Worm (Caenorhabditis elegans): Measurements from ENCODE around the gene cgh-1.

Gene cgh-1

DNA sequence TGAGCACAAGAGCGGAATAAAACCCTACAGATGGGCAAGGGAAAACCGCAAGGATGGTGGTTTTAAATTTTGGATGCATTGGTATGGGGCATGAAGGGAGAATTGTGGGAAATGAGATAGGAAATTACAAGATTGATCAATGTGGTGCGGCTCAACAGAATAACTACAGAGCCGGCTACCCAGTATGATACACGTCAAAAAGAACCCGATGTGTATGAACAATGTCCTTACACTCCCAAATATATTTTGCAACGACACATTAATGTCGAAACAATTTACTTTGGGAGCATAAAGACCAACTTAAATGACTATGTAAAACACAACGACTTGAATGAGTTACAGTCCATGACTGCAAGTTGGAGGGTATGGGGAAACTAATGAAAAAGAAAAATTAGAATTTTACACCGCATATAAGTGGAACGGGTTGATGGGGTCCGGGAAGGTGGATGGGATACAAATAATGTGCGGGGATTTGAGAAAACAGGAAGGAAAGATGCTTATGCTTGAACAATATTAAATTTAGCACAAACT lies 2.0 kb downstream of the cgh-1 start:
- TF ChIP-seq pbrm-1 (GFP tag; IDR thresholded peaks at IDR 0.05): no peak
- no peak for TF ChIP-seq ztf-26 (tag; optimal IDR thresholded peaks at IDR 0.05)
- peak; percentile 12 for TF ChIP-seq ZK185.1 (tag; optimal IDR thresholded peaks at IDR 0.05; ENCODE audit: poor library complexity, severe bottlenecking)
- peak; percentile 42 for TF ChIP-seq snpc-4 (GFP tag; optimal IDR thresholded peaks at IDR 0.05)
- no peak for TF ChIP-seq snpc-4 (tag; optimal IDR thresholded peaks at IDR 0.05)
- TF ChIP-seq rcor-1 (GFP tag; IDR thresholded peaks at IDR 0.05): 0 out of 2 replicates have a peak, but pooled peaks have one; percentile 6
- no peak for TF ChIP-seq attf-3 (GFP tag; conservative IDR thresholded peaks at IDR 0.05)
- TF ChIP-seq chd-7 (tag; optimal IDR thresholded peaks at IDR 0.05): no peak
- no peak for TF ChIP-seq T26A5.8 (tag; optimal IDR thresholded peaks at IDR 0.05)
- no peak for TF ChIP-seq ets-4 (GFP tag; optimal IDR thresholded peaks at IDR 0.05)
- TF ChIP-seq mel-28 (tag; optimal IDR thresholded peaks at IDR 0.05; ENCODE audit: borderline replicate concordance): no peak
- no peak for TF ChIP-seq cebp-2 (GFP tag; IDR thresholded peaks at IDR 0.05)
- TF ChIP-seq ama-1 (optimal IDR thresholded peaks at IDR 0.05): no peak
- TF ChIP-seq ama-1 (GFP tag; optimal IDR thresholded peaks at IDR 0.05): peak in 1 of 2 experiments; percentile 11
- 0 out of 2 replicates have a peak, but pooled peaks have one; percentile 50 for TF ChIP-seq hsf-1 (GFP tag; IDR thresholded peaks at IDR 0.05)
- TF ChIP-seq aptf-3 (GFP tag; IDR thresholded peaks at IDR 0.05): 0 out of 2 replicates have a peak, but pooled peaks have one; percentile 45
- no peak for TF ChIP-seq F57A8.1 (GFP tag; optimal IDR thresholded peaks at IDR 0.05)
- TF ChIP-seq mxl-1 (tag; optimal IDR thresholded peaks at IDR 0.05): no peak
- peak; percentile 6 for TF ChIP-seq B0336.3 (GFP tag; IDR thresholded peaks at IDR 0.05)
- TF ChIP-seq tbp1 (GFP tag; optimal IDR thresholded peaks at IDR 0.05): peak; percentile 28
- no peak for TF ChIP-seq ceh-91 (GFP tag; IDR thresholded peaks at IDR 0.05)
- no peak for TF ChIP-seq cebp-1 (GFP tag; IDR thresholded peaks at IDR 0.05)
- TF ChIP-seq cebp-1 (tag; optimal IDR thresholded peaks at IDR 0.05): peak; percentile 26
- no peak for TF ChIP-seq sdz-38 (tag; optimal IDR thresholded peaks at IDR 0.05)
- 0 out of 2 replicates have a peak, but pooled peaks have one; percentile 10 for TF ChIP-seq Y56A3A.18 (GFP tag; IDR thresholded peaks at IDR 0.05)
- peak; percentile 62 for TF ChIP-seq madf-6 (GFP tag; IDR thresholded peaks at IDR 0.05)
- no peak for TF ChIP-seq lin-40 (tag; optimal IDR thresholded peaks at IDR 0.05)
- no peak for TF ChIP-seq tlf-1 (GFP tag; optimal IDR thresholded peaks at IDR 0.05)
- peak; percentile 33 for TF ChIP-seq die-1 (tag; optimal IDR thresholded peaks at IDR 0.05)
- no peak for TF ChIP-seq bed-1 (GFP tag; IDR thresholded peaks at IDR 0.05)
- no peak for TF ChIP-seq F23B12.7 (tag; optimal IDR thresholded peaks at IDR 0.05; ENCODE audit: insufficient read depth)
- TF ChIP-seq F55B11.4 (tag; optimal IDR thresholded peaks at IDR 0.05; ENCODE audit: borderline replicate concordance, insufficient read depth): no peak
- TF ChIP-seq Y53G8AR.9 (GFP tag; conservative IDR thresholded peaks at IDR 0.05): peak; percentile 76; the same call in 1 of the 2 replicates
- TF ChIP-seq lin-54 (GFP tag; optimal IDR thresholded peaks at IDR 0.05): peak; percentile 48
- no peak for TF ChIP-seq F37B4.10 (GFP tag; IDR thresholded peaks at IDR 0.05)
- TF ChIP-seq F49E8.2 (tag; optimal IDR thresholded peaks at IDR 0.05; ENCODE audit: insufficient read depth): peak; percentile 74
- peak; percentile 49 for TF ChIP-seq ztf-18 (tag; optimal IDR thresholded peaks at IDR 0.05)
- TF ChIP-seq rpc-1 (optimal IDR thresholded peaks at IDR 0.05): no peak
- no peak for TF ChIP-seq rpc-1 (tag; optimal IDR thresholded peaks at IDR 0.05)
- TF ChIP-seq nfya-2 (GFP tag; IDR thresholded peaks at IDR 0.05): no peak
- TF ChIP-seq fkh-3 (tag; optimal IDR thresholded peaks at IDR 0.05): no peak
- TF ChIP-seq tbx-9 (tag; optimal IDR thresholded peaks at IDR 0.05; ENCODE audit: borderline replicate concordance): no peak
- TF ChIP-seq Y95B8A.8 (GFP tag; IDR thresholded peaks at IDR 0.05): no peak
- TF ChIP-seq sptf-2 (GFP tag; optimal IDR thresholded peaks at IDR 0.05): no peak
- no peak for TF ChIP-seq unc-130 (GFP tag; optimal IDR thresholded peaks at IDR 0.05)
- TF ChIP-seq lag-1 (GFP tag; IDR thresholded peaks at IDR 0.05): 0 out of 2 replicates have a peak, but pooled peaks have one; percentile 20
- 0 out of 2 replicates have a peak, but pooled peaks have one; percentile 10 for TF ChIP-seq nfyb-1 (GFP tag; IDR thresholded peaks at IDR 0.05)
- TF ChIP-seq ztf-25 (GFP tag; IDR thresholded peaks at IDR 0.05): 0 out of 2 replicates have a peak, but pooled peaks have one; percentile 27
- TF ChIP-seq egl-18 (GFP tag; IDR thresholded peaks at IDR 0.05): 0 out of 2 replicates have a peak, but pooled peaks have one; percentile 53
